Fruit fly (Drosophila melanogaster): ENCODE data around the gene CG11109.

Gene CG11109

dm6 chr3L:22826236-22826635, 45.8 kb upstream of the CG11109 start (continued):
- TF ChIP-seq Hr39 (GFP tag; optimal IDR thresholded peaks at IDR 0.05): no peak
- no peak for TF ChIP-seq Gug (GFP tag; IDR thresholded peaks at IDR 0.05)
- TF ChIP-seq CG15336 (GFP tag; IDR thresholded peaks at IDR 0.05): 0 out of 2 replicates have a peak, but pooled peaks have one; percentile 23
- no peak for TF ChIP-seq CG3919 (GFP tag; optimal IDR thresholded peaks at IDR 0.05)
- no peak for TF ChIP-seq CG10631 (GFP tag; optimal IDR thresholded peaks at IDR 0.05)
- TF ChIP-seq Met (GFP tag; optimal IDR thresholded peaks at IDR 0.05): peak; percentile 8
- TF ChIP-seq CG34406 (GFP tag; optimal IDR thresholded peaks at IDR 0.05): no peak
- no peak for TF ChIP-seq OdsH (GFP tag; optimal IDR thresholded peaks at IDR 0.05)
- no peak for TF ChIP-seq CG8632 (GFP tag; optimal IDR thresholded peaks at IDR 0.05)
- TF ChIP-seq CG4318 (GFP tag; optimal IDR thresholded peaks at IDR 0.05): no peak
- TF ChIP-seq Sox15 (GFP tag; optimal IDR thresholded peaks at IDR 0.05): no peak
- no peak for TF ChIP-seq achi (GFP tag; optimal IDR thresholded peaks at IDR 0.05)

dm6 chr3L:22830132-22830697, 41.8 kb upstream of the CG11109 start:
- TF ChIP-seq CG15336 (GFP tag; IDR thresholded peaks at IDR 0.05) (no peak), Hr4 (GFP tag; optimal IDR thresholded peaks at IDR 0.05) (no peak), Lpt (GFP tag; optimal IDR thresholded peaks at IDR 0.05) (no peak), CG16779 (tag; optimal IDR thresholded peaks at IDR 0.05) (no peak), Hr38 (GFP tag; optimal IDR thresholded peaks at IDR 0.05) (no peak), topi (GFP tag; optimal IDR thresholded peaks at IDR 0.05) (no peak), CG9139 (GFP tag; optimal IDR thresholded peaks at IDR 0.05) (no peak), Gug (GFP tag; IDR thresholded peaks at IDR 0.05) (no peak), CG3032 (tag; optimal IDR thresholded peaks at IDR 0.05) (no peak), CG10669 (GFP tag; optimal IDR thresholded peaks at IDR 0.05) (no peak), fkh (GFP tag; optimal IDR thresholded peaks at IDR 0.05) (no peak), Sox102F (GFP tag; optimal IDR thresholded peaks at IDR 0.05) (no peak)

dm6 chr3L:22835144-22835964, 36.6 kb upstream of the CG11109 start, which contains the start of gene jim:
jim (minus strand) TSS chr3L:22835194.
- TF ChIP-seq eg (GFP tag; IDR thresholded peaks at IDR 0.05) (peak; percentile 62; the same call in 2 of the 3 replicates), CG6854 (GFP tag; optimal IDR thresholded peaks at IDR 0.05) (peak; percentile 68), fkh (GFP tag; optimal IDR thresholded peaks at IDR 0.05) (peak; percentile 94), CG6163 (GFP tag; IDR thresholded peaks at IDR 0.05) (peak; percentile 69; the same call in 2 of the 3 replicates), CG8632 (GFP tag; optimal IDR thresholded peaks at IDR 0.05) (peak; percentile 42), Sox15 (GFP tag; optimal IDR thresholded peaks at IDR 0.05) (no peak), Hr38 (GFP tag; optimal IDR thresholded peaks at IDR 0.05) (no peak), Met (GFP tag; optimal IDR thresholded peaks at IDR 0.05) (no peak), CG6792 (GFP tag; optimal IDR thresholded peaks at IDR 0.05) (peak; percentile 31), Hr39 (GFP tag; optimal IDR thresholded peaks at IDR 0.05) (no peak), lz (GFP tag; optimal IDR thresholded peaks at IDR 0.05) (peak; percentile 5), acj6 (GFP tag; optimal IDR thresholded peaks at IDR 0.05) (no peak), CG15336 (GFP tag; IDR thresholded peaks at IDR 0.05) (peak; percentile 58), CG10631 (GFP tag; optimal IDR thresholded peaks at IDR 0.05) (no peak), CG11902 (GFP tag; optimal IDR thresholded peaks at IDR 0.05) (no peak), CG1621 (tag; optimal IDR thresholded peaks at IDR 0.05) (peak; percentile 71), topi (GFP tag; optimal IDR thresholded peaks at IDR 0.05) (peak; percentile 4), CG3919 (GFP tag; optimal IDR thresholded peaks at IDR 0.05) (peak; percentile 62), Sox14 (GFP tag; optimal IDR thresholded peaks at IDR 0.05) (peak; percentile 35), Hr4 (GFP tag; optimal IDR thresholded peaks at IDR 0.05) (no peak), fd85E (GFP tag; optimal IDR thresholded peaks at IDR 0.05) (no peak), achi (GFP tag; optimal IDR thresholded peaks at IDR 0.05) (no peak), Ets96B (tag; optimal IDR thresholded peaks at IDR 0.05) (peak; percentile 44), Sox102F (GFP tag; optimal IDR thresholded peaks at IDR 0.05) (peak; percentile 56), CG10669 (GFP tag; optimal IDR thresholded peaks at IDR 0.05) (peak; percentile 5), Gug (GFP tag; IDR thresholded peaks at IDR 0.05) (no peak; the same call in 1 of the 2 replicates), dsx (GFP tag; optimal IDR thresholded peaks at IDR 0.05; ENCODE audit: poor library complexity, severe bottlenecking) (peak; percentile 76), CG11762 (GFP tag; optimal IDR thresholded peaks at IDR 0.05; ENCODE audit: insufficient read depth) (peak; percentile 38), CG32006 (GFP tag; optimal IDR thresholded peaks at IDR 0.05) (peak; percentile 56), fd59A (GFP tag; optimal IDR thresholded peaks at IDR 0.05) (no peak), CG34406 (GFP tag; optimal IDR thresholded peaks at IDR 0.05) (peak; percentile 2), salr (GFP tag; optimal IDR thresholded peaks at IDR 0.05) (peak in 1 of 2 experiments; percentile 15), svp (GFP tag) (peak; percentile 90), dac (GFP tag; optimal IDR thresholded peaks at IDR 0.05) (peak; percentile 33), CG9139 (GFP tag; optimal IDR thresholded peaks at IDR 0.05) (peak; percentile 75), CG16779 (tag; optimal IDR thresholded peaks at IDR 0.05) (peak; percentile 68), OdsH (GFP tag; optimal IDR thresholded peaks at IDR 0.05) (no peak), Eip78C (GFP tag) (peak; percentile 86), cyc (GFP tag; optimal IDR thresholded peaks at IDR 0.05) (no peak)
